Fruit fly (Drosophila melanogaster) whole organism, embryonic: ENCODE results near the gene Ac76E.

Experiments
- Antp ChIP-seq: fragments of 200-800 bp; sonication (Bioruptor generic); optimal IDR thresholded peaks from 3 replicates; lab custom pipeline; 2016; ENCODE audit warnings: missing biosample characterization, missing genetic modification characterization
- Asciz ChIP-seq: fragments of 200-800 bp; sonication (Bioruptor generic); optimal IDR thresholded peaks from 2 replicates; lab custom pipeline; 2017; ENCODE audit warnings: missing biosample characterization, mild to moderate bottlenecking, missing genetic modification characterization, missing genetic modification reagents
- B-H1 ChIP-seq: fragments of 200-800 bp; sonication (Bioruptor generic); IDR thresholded peaks from 3 replicates; pipeline ENCODE4 v1.3.6; 2022; ENCODE audit warnings: missing biosample characterization, missing genetic modification characterization
- BtbVII ChIP-seq: fragments of 200-800 bp; sonication (Bioruptor generic); optimal IDR thresholded peaks from 3 replicates; lab custom pipeline; 2017; ENCODE audit warnings: missing biosample characterization, mild to moderate bottlenecking, missing genetic modification characterization
- CG10979 ChIP-seq: fragments of 200-800 bp; sonication (Bioruptor generic); optimal IDR thresholded peaks from 2 replicates; lab custom pipeline; 2018; ENCODE audit warnings: missing biosample characterization, mild to moderate bottlenecking, missing genetic modification characterization, moderate library complexity
- CG11456 ChIP-seq: fragments of 200-800 bp; sonication (Bioruptor generic); IDR thresholded peaks from 3 replicates; pipeline ENCODE4 v1.3.6; 2022; ENCODE audit warnings: missing biosample characterization, missing genetic modification characterization
- CG12219 ChIP-seq: fragments of 200-800 bp; sonication (Bioruptor generic); optimal IDR thresholded peaks from 3 replicates; lab custom pipeline; 2018; ENCODE audit warnings: missing biosample characterization, mild to moderate bottlenecking, missing genetic modification characterization
- CG12236 ChIP-seq: fragments of 200-800 bp; sonication (Bioruptor generic); optimal IDR thresholded peaks from 2 replicates; lab custom pipeline; 2016; ENCODE audit warnings: missing biosample characterization, missing genetic modification characterization
- CG15601 ChIP-seq: fragments of 200-800 bp; sonication (Bioruptor generic); optimal IDR thresholded peaks from 3 replicates; lab custom pipeline; 2019; ENCODE audit warnings: missing biosample characterization, mild to moderate bottlenecking, missing genetic modification characterization, moderate library complexity
- CG1647 ChIP-seq: fragments of 200-800 bp; sonication (Bioruptor generic); optimal IDR thresholded peaks from 3 replicates; lab custom pipeline; 2016; ENCODE audit warnings: missing biosample characterization, missing genetic modification characterization
- CG16813 ChIP-seq: fragments of 200-800 bp; sonication (Bioruptor generic); IDR thresholded peaks from 3 replicates; pipeline ENCODE4 v1.3.6; 2022; ENCODE audit warnings: missing biosample characterization, missing genetic modification characterization; ENCODE audit not compliant: partially characterized antibody
- CG16815 ChIP-seq: fragments of 200-800 bp; sonication (Bioruptor generic); optimal IDR thresholded peaks from 3 replicates; lab custom pipeline; 2017; ENCODE audit warnings: missing biosample characterization, mild to moderate bottlenecking, missing genetic modification characterization
- CG16863 ChIP-seq: fragments of 200-800 bp; sonication (Bioruptor generic); optimal IDR thresholded peaks from 3 replicates; lab custom pipeline; 2016; ENCODE audit warnings: missing biosample characterization, missing genetic modification characterization
- CG18599 ChIP-seq: fragments of 200-800 bp; sonication (Bioruptor generic); optimal IDR thresholded peaks from 3 replicates; lab custom pipeline; 2017; ENCODE audit warnings: missing biosample characterization, missing genetic modification characterization, mild to moderate bottlenecking, moderate library complexity, missing genetic modification reagents
- CG33213 ChIP-seq: fragments of 200-800 bp; sonication (Bioruptor generic); optimal IDR thresholded peaks from 3 replicates; lab custom pipeline; 2016; ENCODE audit warnings: missing biosample characterization, missing genetic modification characterization
- CG3838 ChIP-seq: fragments of 200-800 bp; sonication (Bioruptor generic); optimal IDR thresholded peaks from 3 replicates; lab custom pipeline; 2016; ENCODE audit warnings: missing biosample characterization, missing genetic modification characterization
- CG4360 ChIP-seq: fragments of 200-800 bp; sonication (Bioruptor generic); IDR thresholded peaks from 2 replicates; pipeline ENCODE4 v1.3.6; 2022; ENCODE audit warnings: missing biosample characterization, missing genetic modification characterization
- CG4404 ChIP-seq: fragments of 200-800 bp; sonication (Bioruptor generic); IDR thresholded peaks from 2 replicates; pipeline ENCODE4 v1.3.6; 2022; ENCODE audit warnings: missing biosample characterization, missing genetic modification characterization
- CG4617 ChIP-seq: fragments of 200-800 bp; sonication (Bioruptor generic); optimal IDR thresholded peaks from 3 replicates; lab custom pipeline; 2016; ENCODE audit warnings: missing biosample characterization, missing genetic modification characterization, borderline replicate concordance
- CG8924 ChIP-seq: fragments of 200-800 bp; optimal IDR thresholded peaks from 3 replicates; lab custom pipeline; 2019; ENCODE audit warnings: missing biosample characterization, mild to moderate bottlenecking, missing genetic modification characterization, moderate library complexity
- CoRest ChIP-seq: fragments of 200-800 bp; sonication (Bioruptor generic); optimal IDR thresholded peaks from 3 replicates; lab custom pipeline; 2018; ENCODE audit warnings: missing biosample characterization, mild to moderate bottlenecking, missing genetic modification characterization, moderate library complexity
- D ChIP-seq, 2 experiments: fragments of 200-800 bp in 1 of 2; fragments of >200 bp in 1 of 2; sonication (Bioruptor generic) in 1 of 2; optimal IDR thresholded peaks; 2 replicates in 1 of 2; 3 replicates in 1 of 2; lab custom pipeline; 2017; ENCODE audit warnings: mild to moderate bottlenecking in 1 of 2, missing biosample characterization in 1 of 2, missing genetic modification characterization in 1 of 2, missing genetic modification reagents in 1 of 2
- Drgx ChIP-seq: fragments of 200-800 bp; sonication (Bioruptor generic); IDR thresholded peaks from 2 replicates; pipeline ENCODE4 v1.3.6; 2022; ENCODE audit warnings: missing biosample characterization, missing genetic modification characterization
- E2f2 ChIP-seq: fragments of 200-800 bp; sonication (Bioruptor generic); IDR thresholded peaks from 2 replicates; pipeline ENCODE4 v1.3.6; 2022; ENCODE audit warnings: missing biosample characterization, missing genetic modification characterization
- Ets65A ChIP-seq: fragments of 200-800 bp; sonication (Bioruptor generic); peaks from one replicate; lab custom pipeline; 2016; ENCODE audit warnings: missing biosample characterization, missing genetic modification characterization
- H2.0 ChIP-seq: fragments of 200-800 bp; sonication (Bioruptor generic); IDR thresholded peaks from 2 replicates; pipeline ENCODE4 v1.3.6; 2022; ENCODE audit warnings: missing biosample characterization, missing genetic modification characterization
- HLH4C ChIP-seq: fragments of 200-800 bp; sonication (Bioruptor generic); IDR thresholded peaks from 3 replicates; pipeline ENCODE4 v1.3.6; 2022; ENCODE audit warnings: missing biosample characterization, missing genetic modification characterization; ENCODE audit not compliant: partially characterized antibody
- Hmr ChIP-seq: fragments of 200-800 bp; sonication (Bioruptor generic); optimal IDR thresholded peaks from 3 replicates; lab custom pipeline; 2017; ENCODE audit warnings: mild to moderate bottlenecking, missing biosample characterization, missing genetic modification reagents, missing genetic modification characterization
- Meics ChIP-seq: fragments of 200-800 bp; sonication (Bioruptor generic); optimal IDR thresholded peaks from 2 replicates; lab custom pipeline; 2017; ENCODE audit warnings: missing biosample characterization, mild to moderate bottlenecking, missing genetic modification characterization
- Rfx ChIP-seq: fragments of 200-800 bp; sonication (Bioruptor generic); IDR thresholded peaks from 2 replicates; pipeline ENCODE4 v1.3.6; 2022; ENCODE audit warnings: missing biosample characterization, missing genetic modification characterization
- az2 ChIP-seq: fragments of 200-800 bp; sonication (Bioruptor generic); optimal IDR thresholded peaks from 3 replicates; lab custom pipeline; 2016; ENCODE audit warnings: missing biosample characterization, missing genetic modification characterization
- gcm2 ChIP-seq: fragments of 200-800 bp; sonication (Bioruptor generic); optimal IDR thresholded peaks from 2 replicates; lab custom pipeline; 2016; ENCODE audit warnings: missing biosample characterization, missing genetic modification characterization
- hbn ChIP-seq: fragments of 200-800 bp; sonication (Bioruptor generic); IDR thresholded peaks from 2 replicates; pipeline ENCODE4 v1.3.6; 2022; ENCODE audit warnings: missing biosample characterization, missing genetic modification characterization; ENCODE audit not compliant: partially characterized antibody
- hkb ChIP-seq, 2 experiments: fragments of 200-800 bp in 1 of 2; fragments of >200 bp in 1 of 2; sonication (Bioruptor generic) in 1 of 2; IDR thresholded peaks in 1 of 2; optimal IDR thresholded peaks in 1 of 2; 2 replicates each; pipeline versions ENCODE4 v1.3.6 to Lab custom; 2017 to 2022; ENCODE audit warnings: missing biosample characterization in 1 of 2, missing genetic modification characterization in 1 of 2
- jing ChIP-seq: fragments of 200-800 bp; sonication (Bioruptor generic); optimal IDR thresholded peaks from 2 replicates; lab custom pipeline; 2018; ENCODE audit warnings: missing biosample characterization, mild to moderate bottlenecking, missing genetic modification characterization
- kay ChIP-seq: fragments of 200-800 bp; sonication (Bioruptor generic); optimal IDR thresholded peaks from 2 replicates; lab custom pipeline; 2016; ENCODE audit warnings: missing biosample characterization, missing genetic modification characterization
- ken ChIP-seq: fragments of 200-800 bp; sonication (Bioruptor generic); IDR thresholded peaks from 3 replicates; pipeline ENCODE4 v1.3.6; 2022; ENCODE audit warnings: missing biosample characterization, missing genetic modification characterization
- lilli ChIP-seq: fragments of 200-800 bp; sonication (Bioruptor generic); optimal IDR thresholded peaks from 3 replicates; lab custom pipeline; 2016; ENCODE audit warnings: missing biosample characterization, missing genetic modification characterization
- mld ChIP-seq: fragments of 200-800 bp; sonication (Bioruptor generic); IDR thresholded peaks from 3 replicates; pipeline ENCODE4 v1.3.6; 2022; ENCODE audit warnings: missing biosample characterization, missing genetic modification characterization; ENCODE audit not compliant: partially characterized antibody
- pzg ChIP-seq: fragments of 200-800 bp; sonication (Bioruptor generic); optimal IDR thresholded peaks from 3 replicates; lab custom pipeline; 2018; ENCODE audit warnings: missing biosample characterization, mild to moderate bottlenecking, missing genetic modification characterization, moderate library complexity
- sd ChIP-seq: fragments of 200-800 bp; sonication (Bioruptor generic); optimal IDR thresholded peaks from 3 replicates; lab custom pipeline; 2018; ENCODE audit warnings: missing biosample characterization, mild to moderate bottlenecking, missing genetic modification characterization, moderate library complexity
- sisA ChIP-seq: fragments of 200-800 bp; sonication (Bioruptor generic); IDR thresholded peaks from 2 replicates; pipeline ENCODE4 v1.3.6; 2022; ENCODE audit warnings: missing biosample characterization, missing genetic modification characterization
- sna ChIP-seq: fragments of 200-800 bp; sonication (Bioruptor generic); IDR thresholded peaks from 2 replicates; pipeline ENCODE4 v1.3.6; 2022; ENCODE audit warnings: missing biosample characterization, missing genetic modification characterization; ENCODE audit not compliant: partially characterized antibody
- tgo ChIP-seq: fragments of 200-800 bp; sonication (Bioruptor generic); IDR thresholded peaks from 3 replicates; pipeline ENCODE4 v1.3.6; 2022; ENCODE audit warnings: missing biosample characterization, missing genetic modification characterization
- toy ChIP-seq: fragments of 200-800 bp; sonication (Bioruptor generic); IDR thresholded peaks from 2 replicates; pipeline ENCODE4 v1.3.6; 2022; ENCODE audit warnings: missing biosample characterization, missing genetic modification characterization
- usp ChIP-seq: fragments of >200 bp; optimal IDR thresholded peaks from 2 replicates; lab custom pipeline; 2017; ENCODE audit warnings: missing biosample characterization, missing genetic modification characterization
- vfl ChIP-seq: fragments of 200-800 bp; sonication (Bioruptor generic); optimal IDR thresholded peaks from 2 replicates; lab custom pipeline; 2016; ENCODE audit warnings: missing biosample characterization, missing genetic modification characterization

Ac76E gene

DNA sequence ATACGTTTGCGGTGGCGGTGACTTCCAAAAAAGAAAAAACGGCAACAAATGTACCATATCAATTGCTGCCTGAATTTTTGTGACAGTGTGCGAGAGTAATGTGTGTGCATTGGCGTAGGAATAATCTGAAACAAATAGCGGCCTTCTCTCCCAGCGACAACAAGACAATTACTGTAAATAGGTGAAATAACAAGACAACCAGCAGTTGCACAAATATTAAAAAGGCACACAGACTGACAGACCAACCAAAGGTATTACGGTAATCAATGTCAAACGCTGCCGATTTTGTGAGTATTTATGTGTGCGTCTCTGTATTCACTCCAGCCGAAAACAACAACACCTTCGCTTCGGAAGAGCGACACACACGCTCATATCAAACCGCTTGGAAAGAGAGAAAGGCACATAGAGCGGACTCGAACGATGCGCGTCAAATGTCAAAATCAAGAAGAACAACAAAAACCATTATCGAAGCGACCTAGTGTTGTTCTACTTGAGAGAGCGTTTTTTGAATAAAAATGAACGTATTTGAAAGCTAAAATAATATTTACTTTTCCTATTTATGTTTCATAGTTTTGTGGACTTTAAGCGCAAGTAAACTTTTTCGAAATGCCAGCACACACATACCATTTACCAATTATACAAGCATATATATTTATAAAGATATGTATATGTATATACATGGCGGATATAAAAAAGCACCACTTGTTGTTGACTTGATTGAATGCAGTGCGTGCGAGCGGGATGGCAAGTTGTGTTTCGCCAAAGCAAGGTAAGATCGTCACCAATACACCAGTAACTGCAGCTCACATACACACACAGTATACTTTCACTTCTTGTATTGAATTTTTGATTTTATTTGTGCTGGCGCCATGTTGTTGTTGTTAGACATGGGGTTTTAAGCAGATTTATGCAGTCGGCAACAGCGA, 32.0 kb upstream of the Ac76E start (continued):
- no peak for TF ChIP-seq sna (GFP tag; lab: Robert Waterston, UW)
- TF ChIP-seq CG16863 (GFP tag; lab: Kevin White, UChicago), result peak; percentile 62
- no peak for TF ChIP-seq tgo (GFP tag; lab: Robert Waterston, UW)
- peak; percentile 55 for TF ChIP-seq Meics
- peak; percentile 41 for TF ChIP-seq CG8924 (tag; lab: Kevin White, UChicago)
- TF ChIP-seq CG3838 (GFP tag; lab: Kevin White, UChicago), result peak; percentile 10
- peak; percentile 57; the same call in 1 of the 2 replicates for TF ChIP-seq Rfx (GFP tag; lab: Robert Waterston, UW)
- TF ChIP-seq CoRest, result peak; percentile 40
- peak; percentile 36 for TF ChIP-seq CG1647 (GFP tag; lab: Kevin White, UChicago)
- TF ChIP-seq B-H1 (GFP tag; lab: Robert Waterston, UW), result no peak; the same call in 2 of the 3 replicates
- TF ChIP-seq CG15601 (tag; lab: Kevin White, UChicago), result peak; percentile 82
- TF ChIP-seq mld, result no peak
- peak; percentile 77 for TF ChIP-seq BtbVII (GFP tag; lab: Kevin White, UChicago)
- TF ChIP-seq kay (GFP tag; lab: Kevin White, UChicago), result peak; percentile 70
- TF ChIP-seq E2f2, result peak; percentile 50; the same call in 1 of the 2 replicates
- TF ChIP-seq CG4617, result peak; percentile 12
- peak; percentile 51 for TF ChIP-seq CG12219 (GFP tag; lab: Kevin White, UChicago)
- TF ChIP-seq Drgx (GFP tag; lab: Robert Waterston, UW), result no peak
- TF ChIP-seq hbn, result no peak
- TF ChIP-seq CG16815, result no peak
- no peak for TF ChIP-seq usp (GFP tag; lab: Kevin White, UChicago)
- TF ChIP-seq CG11456 (GFP tag; lab: Robert Waterston, UW), result peak; percentile 62; the same call in 1 of the 3 replicates
- no peak for TF ChIP-seq vfl (GFP tag; lab: Kevin White, UChicago)
- peak; percentile 86 for TF ChIP-seq Hmr (GFP tag; lab: Kevin White, UChicago)
- TF ChIP-seq CG12236 (GFP tag; lab: Kevin White, UChicago), result peak; percentile 74
- peak; percentile 82 for TF ChIP-seq CG4360 (GFP tag; lab: Robert Waterston, UW)
- TF ChIP-seq sd (tag; lab: Kevin White, UChicago), result peak; percentile 84
- TF ChIP-seq HLH4C (GFP tag; lab: Robert Waterston, UW), result no peak
- TF ChIP-seq ken (GFP tag; lab: Robert Waterston, UW), result peak; percentile 68; the same call in 2 of the 3 replicates
- no peak for TF ChIP-seq jing (GFP tag; lab: Kevin White, UChicago)
- peak; percentile 54 for TF ChIP-seq Antp (GFP tag; lab: Kevin White, UChicago)
- no peak for TF ChIP-seq gcm2
- no peak for TF ChIP-seq CG4404 (GFP tag; lab: Robert Waterston, UW)
- TF ChIP-seq pzg (GFP tag; lab: Kevin White, UChicago), result peak; percentile 6
- peak; percentile 24 for TF ChIP-seq lilli
- peak; percentile 88 for TF ChIP-seq CG18599 (GFP tag; lab: Kevin White, UChicago)
- no peak for TF ChIP-seq Ets65A (GFP tag; lab: Kevin White, UChicago)
- TF ChIP-seq Asciz (GFP tag; lab: Kevin White, UChicago), result peak; percentile 52
- TF ChIP-seq az2 (GFP tag; lab: Kevin White, UChicago), result no peak
- TF ChIP-seq CG33213 (GFP tag; lab: Kevin White, UChicago), result peak; percentile 49
- no peak for TF ChIP-seq hkb (optimal IDR thresholded peaks at IDR 0.05; lab: Kevin White, UChicago)
- peak; percentile 68; the same call in 1 of the 2 replicates for TF ChIP-seq hkb (GFP tag; IDR thresholded peaks at IDR 0.05; lab: Robert Waterston, UW)
- no peak for TF ChIP-seq sisA (GFP tag; lab: Robert Waterston, UW)
- no peak for TF ChIP-seq CG16813
- TF ChIP-seq CG10979 (tag; lab: Kevin White, UChicago), result peak; percentile 22
- TF ChIP-seq D (optimal IDR thresholded peaks at IDR 0.05; lab: Kevin White, UChicago), result peak; percentile 65
- TF ChIP-seq D (GFP tag; optimal IDR thresholded peaks at IDR 0.05; lab: Kevin White, UChicago), result peak; percentile 62
- peak; percentile 22; the same call in 1 of the 2 replicates for TF ChIP-seq H2.0 (GFP tag; lab: Robert Waterston, UW)
- peak; percentile 21; the same call in 1 of the 2 replicates for TF ChIP-seq toy
